Worm (Caenorhabditis elegans) whole organism, L3 larva: ENCODE measurements around the gene tsp-18.

Experiments used
- R02D3.7 ChIP-seq: fragments of 150-350 bp; optimal IDR thresholded peaks from 2 replicates; lab custom pipeline; 2014; ENCODE audit warnings: missing biosample characterization, missing genetic modification characterization
- ZK546.5 ChIP-seq: sonication (generic microtip); optimal IDR thresholded peaks from 2 replicates; lab custom pipeline; 2017; ENCODE audit warnings: missing biosample characterization, missing genetic modification characterization
- aly-2 ChIP-seq: fragments of 150-350 bp; optimal IDR thresholded peaks from 2 replicates; lab custom pipeline; 2014; ENCODE audit warnings: missing biosample characterization, missing genetic modification characterization
- ceh-16 ChIP-seq: sonication (generic microtip); optimal IDR thresholded peaks from 2 replicates; lab custom pipeline; 2017; ENCODE audit warnings: missing biosample characterization, missing genetic modification characterization
- ceh-28 ChIP-seq: fragments of 150-350 bp; optimal IDR thresholded peaks from 2 replicates; lab custom pipeline; 2014; ENCODE audit warnings: missing biosample characterization, missing genetic modification reagents, missing genetic modification characterization
- ceh-82 ChIP-seq: fragments of 150-350 bp; optimal IDR thresholded peaks from 2 replicates; lab custom pipeline; 2014; ENCODE audit warnings: missing biosample characterization, missing genetic modification characterization
- ceh-9 ChIP-seq: sonication (generic microtip); optimal IDR thresholded peaks from 2 replicates; lab custom pipeline; 2018; ENCODE audit warnings: missing biosample characterization, missing genetic modification characterization
- egl-27 ChIP-seq: sonication (generic microtip); optimal IDR thresholded peaks from 4 replicates; lab custom pipeline; 2017; ENCODE audit warnings: missing biosample characterization, missing genetic modification reagents, missing genetic modification characterization
- egl-5 ChIP-seq: fragments of 150-350 bp; optimal IDR thresholded peaks from 2 replicates; lab custom pipeline; 2017; ENCODE audit warnings: missing biosample characterization, missing genetic modification reagents, missing genetic modification characterization, inconsistent platforms
- elt-1 ChIP-seq: fragments of 150-350 bp; optimal IDR thresholded peaks from 2 replicates; lab custom pipeline; 2014; ENCODE audit warnings: missing biosample characterization, missing genetic modification characterization
- elt-3 ChIP-seq, 3 experiments: fragments of 150-350 bp in 1 of 3; sonication (generic microtip) in 2 of 3; optimal IDR thresholded peaks; 2 replicates in 2 of 3; 4 replicates in 1 of 3; lab custom pipeline; 2014 to 2017; ENCODE audit warnings: missing biosample characterization in 3 of 3, missing genetic modification characterization in 3 of 3
- eor-1 ChIP-seq, 2 experiments: fragments of 150-350 bp; optimal IDR thresholded peaks; 2 replicates each; lab custom pipeline; 2014 to 2018; ENCODE audit warnings: missing biosample characterization in 2 of 2, missing genetic modification characterization in 2 of 2
- fkh-10 ChIP-seq: sonication (generic microtip); optimal IDR thresholded peaks from 2 replicates; lab custom pipeline; 2017; ENCODE audit warnings: missing biosample characterization, missing genetic modification reagents, missing genetic modification characterization
- fkh-2 ChIP-seq: fragments of 150-350 bp; optimal IDR thresholded peaks from 2 replicates; lab custom pipeline; 2014; ENCODE audit warnings: missing biosample characterization, missing genetic modification reagents, missing genetic modification characterization
- fos-1 ChIP-seq: fragments of 150-350 bp; optimal IDR thresholded peaks from 2 replicates; lab custom pipeline; 2014; ENCODE audit warnings: missing biosample characterization, missing genetic modification characterization
- jun-1 ChIP-seq: fragments of 150-350 bp; optimal IDR thresholded peaks from 2 replicates; lab custom pipeline; 2014; ENCODE audit warnings: missing biosample characterization, missing genetic modification reagents, missing genetic modification characterization
- lin-15B ChIP-seq: fragments of 150-350 bp; optimal IDR thresholded peaks from 2 replicates; lab custom pipeline; 2014; ENCODE audit warnings: missing biosample characterization, missing genetic modification characterization
- lin-39 ChIP-seq: fragments of 150-350 bp; optimal IDR thresholded peaks from 2 replicates; lab custom pipeline; 2018; ENCODE audit warnings: missing biosample characterization, missing genetic modification reagents, missing genetic modification characterization
- lsy-12 ChIP-seq: sonication (generic microtip); optimal IDR thresholded peaks from 2 replicates; lab custom pipeline; 2016; ENCODE audit warnings: mild to moderate bottlenecking, missing genetic modification characterization, missing compliant biosample characterization
- mml-1 ChIP-seq: fragments of 150-350 bp; sonication (generic microtip); optimal IDR thresholded peaks from 3 replicates; lab custom pipeline; 2014; ENCODE audit warnings: missing biosample characterization, missing genetic modification characterization
- nfya-1 ChIP-seq: sonication (generic microtip); optimal IDR thresholded peaks from 2 replicates; lab custom pipeline; 2017; ENCODE audit warnings: missing genetic modification characterization, mild to moderate bottlenecking, missing compliant biosample characterization, antibody characterized with exemption, moderate library complexity; ENCODE audit not compliant: insufficient read depth
- nhr-11 ChIP-seq: fragments of 150-350 bp; optimal IDR thresholded peaks from 2 replicates; lab custom pipeline; 2014; ENCODE audit warnings: missing biosample characterization, missing genetic modification characterization
- nhr-12 ChIP-seq: fragments of 150-350 bp; optimal IDR thresholded peaks from 2 replicates; lab custom pipeline; 2014; ENCODE audit warnings: missing biosample characterization, missing genetic modification characterization
- nhr-23 ChIP-seq: fragments of 150-350 bp; optimal IDR thresholded peaks from 2 replicates; lab custom pipeline; 2014; ENCODE audit warnings: missing biosample characterization, missing genetic modification reagents, missing genetic modification characterization
- nhr-237 ChIP-seq: fragments of 150-350 bp; optimal IDR thresholded peaks from 2 replicates; lab custom pipeline; 2014; ENCODE audit warnings: missing biosample characterization, missing genetic modification characterization
- nhr-25 ChIP-seq: sonication (generic microtip); optimal IDR thresholded peaks from 2 replicates; lab custom pipeline; 2017; ENCODE audit warnings: missing biosample characterization, missing genetic modification characterization
- nhr-28 ChIP-seq: fragments of 150-350 bp; optimal IDR thresholded peaks from 2 replicates; lab custom pipeline; 2014; ENCODE audit warnings: missing biosample characterization, missing genetic modification characterization
- nhr-43 ChIP-seq: sonication (generic microtip); optimal IDR thresholded peaks from 2 replicates; lab custom pipeline; 2016; ENCODE audit warnings: mild to moderate bottlenecking, missing genetic modification characterization, missing compliant biosample characterization; ENCODE audit not compliant: poor library complexity, severe bottlenecking
- nhr-67 ChIP-seq: fragments of 150-350 bp; optimal IDR thresholded peaks from 2 replicates; lab custom pipeline; 2014; ENCODE audit warnings: missing biosample characterization, missing genetic modification characterization
- nhr-76 ChIP-seq: fragments of 150-350 bp; sonication (generic microtip); optimal IDR thresholded peaks from 5 replicates; lab custom pipeline; 2014; ENCODE audit warnings: missing biosample characterization, missing genetic modification characterization
- nhr-77 ChIP-seq: fragments of 150-350 bp; optimal IDR thresholded peaks from 2 replicates; lab custom pipeline; 2014; ENCODE audit warnings: missing biosample characterization, missing genetic modification characterization
- pqm-1 ChIP-seq: fragments of 150-350 bp; optimal IDR thresholded peaks from 2 replicates; lab custom pipeline; 2017; ENCODE audit warnings: missing biosample characterization, missing genetic modification characterization, inconsistent platforms
- sea-2 ChIP-seq: fragments of 150-350 bp; sonication (generic microtip); optimal IDR thresholded peaks from 4 replicates; lab custom pipeline; 2014; ENCODE audit warnings: missing biosample characterization, missing genetic modification reagents, missing genetic modification characterization
- snpc-4 ChIP-seq: fragments of 150-350 bp; optimal IDR thresholded peaks from 2 replicates; lab custom pipeline; 2014; ENCODE audit warnings: missing biosample characterization, missing genetic modification characterization
- unc-39 ChIP-seq: sonication (generic microtip); optimal IDR thresholded peaks from 4 replicates; lab custom pipeline; 2017; ENCODE audit warnings: missing biosample characterization, missing genetic modification characterization
- unc-62 ChIP-seq: fragments of 150-350 bp; sonication (generic microtip); optimal IDR thresholded peaks from 4 replicates; lab custom pipeline; 2014; ENCODE audit warnings: missing biosample characterization, missing genetic modification reagents, missing genetic modification characterization
- zag-1 ChIP-seq: fragments of 150-350 bp; optimal IDR thresholded peaks from 2 replicates; lab custom pipeline; 2014; ENCODE audit warnings: missing biosample characterization, missing genetic modification characterization

Gene tsp-18

DNA sequence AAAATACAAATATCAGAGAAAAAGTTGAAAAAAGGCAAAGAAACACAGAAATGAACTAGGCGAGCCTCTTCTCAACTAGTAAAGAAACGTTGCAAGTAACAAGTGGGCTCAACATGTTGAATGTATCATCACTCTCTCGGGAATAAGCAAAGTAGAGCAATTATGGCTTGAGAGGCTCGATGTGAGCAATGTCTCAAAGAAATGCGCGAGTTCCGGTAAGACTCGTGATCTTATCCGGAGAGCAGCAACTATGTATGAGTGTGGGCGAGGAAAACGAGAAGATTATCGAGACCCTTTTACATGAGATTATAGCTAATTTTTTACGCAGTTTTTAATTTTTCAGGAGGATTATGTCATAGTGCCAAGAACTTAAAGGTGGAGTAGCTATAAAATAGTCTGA lies 47.9 kb downstream of the tsp-18 start:
- TF ChIP-seq egl-5 (no peak), ceh-16 (tag; lab: Kevin White, UChicago) (no peak), nfya-1 (tag; lab: Kevin White, UChicago) (peak; percentile 35), lin-39 (tag; lab: Kevin White, UChicago) (peak; percentile 54), lsy-12 (tag; lab: Kevin White, UChicago) (no peak), nhr-28 (tag; lab: Kevin White, UChicago) (no peak)

DNA sequence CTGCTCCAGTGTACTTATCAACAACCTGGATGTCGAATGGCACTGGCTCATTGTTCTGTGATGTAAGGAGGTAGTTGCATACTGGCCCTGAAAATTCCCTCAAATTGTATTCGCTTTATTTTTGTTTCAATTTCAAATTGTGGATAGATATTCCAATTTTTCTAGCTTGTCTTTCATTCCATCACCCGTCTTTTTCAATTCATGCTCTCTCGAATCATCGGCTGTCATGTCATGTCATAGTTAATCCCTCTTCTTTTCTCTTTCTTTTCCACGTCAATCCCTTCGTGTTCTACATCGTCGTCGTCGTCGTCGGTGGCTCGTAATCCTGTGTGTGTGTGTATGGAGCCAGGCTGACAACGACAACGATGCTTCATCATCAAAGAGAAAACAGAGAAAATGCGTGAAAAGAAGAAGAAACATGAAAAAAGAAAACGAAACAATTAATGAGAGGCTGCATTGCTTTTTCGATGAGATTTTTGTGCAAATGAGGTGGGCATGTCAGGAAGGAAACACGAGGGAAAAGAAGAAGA lies 51.4 kb downstream of the tsp-18 start:
- TF ChIP-seq aly-2 (tag; lab: Kevin White, UChicago) = no peak
- peak; percentile 39 for TF ChIP-seq lin-39 (tag; lab: Kevin White, UChicago)
- no peak for TF ChIP-seq sea-2 (GFP tag; lab: Kevin White, UChicago)
- TF ChIP-seq snpc-4 (tag; lab: Kevin White, UChicago) = no peak
- no peak for TF ChIP-seq elt-3 (tag; optimal IDR thresholded peaks at IDR 0.05; lab: Kevin White, UChicago)
- TF ChIP-seq fkh-10 (GFP tag; lab: Kevin White, UChicago) = no peak
- no peak for TF ChIP-seq nhr-67 (tag; lab: Kevin White, UChicago)
- peak; percentile 12 for TF ChIP-seq unc-62 (GFP tag; lab: Kevin White, UChicago)
- TF ChIP-seq nhr-12 = no peak
- no peak for TF ChIP-seq nhr-11 (tag; lab: Kevin White, UChicago)
- TF ChIP-seq lin-15B (tag; lab: Kevin White, UChicago) = no peak
- TF ChIP-seq R02D3.7 (tag; lab: Kevin White, UChicago) = no peak
- peak; percentile 14 for TF ChIP-seq nfya-1 (tag; lab: Kevin White, UChicago)
- TF ChIP-seq elt-1 (tag; lab: Kevin White, UChicago) = no peak
- TF ChIP-seq egl-27 (tag; lab: Kevin White, UChicago) = no peak
- TF ChIP-seq unc-39 (tag; lab: Kevin White, UChicago) = no peak
- no peak for TF ChIP-seq nhr-25
- TF ChIP-seq fos-1 (tag; lab: Kevin White, UChicago) = no peak
- TF ChIP-seq egl-5 = peak; percentile 30
- TF ChIP-seq ceh-9 (tag; lab: Kevin White, UChicago) = no peak
- TF ChIP-seq ceh-16 (tag; lab: Kevin White, UChicago) = no peak
- TF ChIP-seq nhr-77 (tag; lab: Kevin White, UChicago) = no peak
- no peak for TF ChIP-seq ZK546.5 (tag; lab: Kevin White, UChicago)
- TF ChIP-seq ceh-28 (tag; lab: Kevin White, UChicago) = no peak
- TF ChIP-seq fkh-2 (tag; lab: Kevin White, UChicago) = no peak
- TF ChIP-seq mml-1 (tag; lab: Kevin White, UChicago) = no peak
- TF ChIP-seq pqm-1 = no peak
- no peak for TF ChIP-seq nhr-76
- TF ChIP-seq nhr-43 = no peak
- no peak for TF ChIP-seq ceh-82 (tag; lab: Kevin White, UChicago)
- no peak for TF ChIP-seq jun-1
- no peak for TF ChIP-seq nhr-23 (tag; lab: Kevin White, UChicago)
- no peak for TF ChIP-seq nhr-237 (tag; lab: Kevin White, UChicago)
- TF ChIP-seq eor-1 (tag; optimal IDR thresholded peaks at IDR 0.05; lab: Kevin White, UChicago) = no peak
- no peak for TF ChIP-seq zag-1 (tag; lab: Kevin White, UChicago)
